Fruit fly (Drosophila melanogaster) whole organism, embryonic: ENCODE measurements around the gene CG17327.

Experiments used
- Atf-2 ChIP-seq: fragments of 200-800 bp; sonication (Bioruptor generic); optimal IDR thresholded peaks from 2 replicates; lab custom pipeline; 2016; ENCODE audit warnings: missing biosample characterization, missing genetic modification characterization
- CG11247 ChIP-seq: fragments of 200-800 bp; sonication (Bioruptor generic); IDR thresholded peaks from 2 replicates; pipeline ENCODE4 v1.3.6; 2022; ENCODE audit warnings: missing biosample characterization, missing genetic modification characterization
- CG11504 ChIP-seq: fragments of 200-800 bp; sonication (Bioruptor generic); optimal IDR thresholded peaks from 3 replicates; lab custom pipeline; 2019; ENCODE audit warnings: missing biosample characterization, mild to moderate bottlenecking, missing genetic modification characterization, moderate library complexity
- CG11696 ChIP-seq: fragments of 200-800 bp; sonication (Bioruptor generic); IDR thresholded peaks from 2 replicates; pipeline ENCODE4 v1.3.6; 2022; ENCODE audit warnings: missing biosample characterization, missing genetic modification characterization
- CG1233 ChIP-seq: fragments of 200-800 bp; sonication (Bioruptor generic); optimal IDR thresholded peaks from 4 replicates; lab custom pipeline; 2018; ENCODE audit warnings: missing biosample characterization, mild to moderate bottlenecking, missing genetic modification characterization
- CG12942 ChIP-seq: fragments of 200-800 bp; sonication (Bioruptor generic); optimal IDR thresholded peaks from 3 replicates; lab custom pipeline; 2016; ENCODE audit warnings: missing biosample characterization, missing genetic modification characterization
- CG13296 ChIP-seq: fragments of 200-800 bp; sonication (Bioruptor generic); optimal IDR thresholded peaks from 3 replicates; lab custom pipeline; 2018; ENCODE audit warnings: missing biosample characterization, mild to moderate bottlenecking, missing genetic modification characterization
- CG16779 ChIP-seq: fragments of 200-800 bp; sonication (Bioruptor generic); IDR thresholded peaks from 2 replicates; pipeline ENCODE4 v1.3.6; 2022; ENCODE audit warnings: missing biosample characterization, missing genetic modification characterization
- CG17912 ChIP-seq: fragments of 200-800 bp; sonication (Bioruptor generic); optimal IDR thresholded peaks from 2 replicates; lab custom pipeline; 2018; ENCODE audit warnings: missing biosample characterization, mild to moderate bottlenecking, missing genetic modification characterization
- CG2202 ChIP-seq: fragments of 200-800 bp; sonication (Bioruptor generic); optimal IDR thresholded peaks from 2 replicates; lab custom pipeline; 2018; ENCODE audit warnings: missing biosample characterization, mild to moderate bottlenecking, missing genetic modification characterization
- CG3281 ChIP-seq: fragments of 200-800 bp; sonication (Bioruptor generic); optimal IDR thresholded peaks from 3 replicates; lab custom pipeline; 2017; ENCODE audit warnings: missing biosample characterization, mild to moderate bottlenecking, missing genetic modification characterization
- CG3838 ChIP-seq: fragments of 200-800 bp; sonication (Bioruptor generic); optimal IDR thresholded peaks from 3 replicates; lab custom pipeline; 2016; ENCODE audit warnings: missing biosample characterization, missing genetic modification characterization
- CG3995 ChIP-seq: fragments of 200-800 bp; sonication (Bioruptor generic); optimal IDR thresholded peaks from 3 replicates; lab custom pipeline; 2016; ENCODE audit warnings: missing biosample characterization, missing genetic modification characterization
- CG4617 ChIP-seq: fragments of 200-800 bp; sonication (Bioruptor generic); optimal IDR thresholded peaks from 3 replicates; lab custom pipeline; 2016; ENCODE audit warnings: missing biosample characterization, missing genetic modification characterization, borderline replicate concordance
- CG4854 ChIP-seq: fragments of 200-800 bp; sonication (Bioruptor generic); optimal IDR thresholded peaks from 2 replicates; lab custom pipeline; 2016; ENCODE audit warnings: missing biosample characterization, missing genetic modification characterization, inconsistent platforms
- CG5953 ChIP-seq: fragments of 200-800 bp; sonication (Bioruptor generic); IDR thresholded peaks from 2 replicates; pipeline ENCODE4 v1.3.6; 2022; ENCODE audit warnings: missing biosample characterization, missing genetic modification characterization
- CG6813 ChIP-seq: fragments of 200-800 bp; sonication (Bioruptor generic); optimal IDR thresholded peaks from 2 replicates; lab custom pipeline; 2017; ENCODE audit warnings: missing biosample characterization, missing genetic modification characterization, mild to moderate bottlenecking, moderate library complexity, missing genetic modification reagents
- CG8359 ChIP-seq: fragments of 200-800 bp; sonication (Bioruptor generic); optimal IDR thresholded peaks from 2 replicates; lab custom pipeline; 2017; ENCODE audit warnings: missing biosample characterization, mild to moderate bottlenecking, missing genetic modification characterization, borderline replicate concordance
- CG9932 ChIP-seq: fragments of 200-800 bp; sonication (Bioruptor generic); IDR thresholded peaks from 2 replicates; pipeline ENCODE4 v1.3.6; 2022; ENCODE audit warnings: missing biosample characterization, missing genetic modification characterization
- Camta ChIP-seq: fragments of 200-800 bp; sonication (Bioruptor generic); optimal IDR thresholded peaks from 2 replicates; lab custom pipeline; 2016; ENCODE audit warnings: missing biosample characterization, missing genetic modification characterization
- Dbx ChIP-seq: fragments of 200-800 bp; sonication (Bioruptor generic); IDR thresholded peaks from 3 replicates; pipeline ENCODE4 v1.3.6; 2022; ENCODE audit warnings: missing biosample characterization, missing genetic modification characterization
- Dip3 ChIP-seq: fragments of 200-800 bp; sonication (Bioruptor generic); optimal IDR thresholded peaks from 3 replicates; lab custom pipeline; 2016; ENCODE audit warnings: missing biosample characterization, missing genetic modification characterization
- Doc2 ChIP-seq: fragments of 200-800 bp; sonication (Bioruptor generic); IDR thresholded peaks from 2 replicates; pipeline ENCODE4 v1.3.6; 2022; ENCODE audit warnings: missing biosample characterization, missing genetic modification characterization
- Mad ChIP-seq: fragments of 200-800 bp; sonication (Bioruptor generic); optimal IDR thresholded peaks from 2 replicates; lab custom pipeline; 2016; ENCODE audit warnings: missing biosample characterization, missing genetic modification characterization
- NC2α ChIP-seq: fragments of 200-800 bp; sonication (Bioruptor generic); optimal IDR thresholded peaks from 2 replicates; lab custom pipeline; 2016; ENCODE audit warnings: missing biosample characterization, missing genetic modification characterization
- Ravus ChIP-seq: fragments of 200-800 bp; sonication (Bioruptor generic); IDR thresholded peaks from 2 replicates; pipeline ENCODE4 v1.3.6; 2022; ENCODE audit warnings: missing biosample characterization, missing genetic modification characterization
- Rfx ChIP-seq: fragments of 200-800 bp; sonication (Bioruptor generic); IDR thresholded peaks from 2 replicates; pipeline ENCODE4 v1.3.6; 2022; ENCODE audit warnings: missing biosample characterization, missing genetic modification characterization
- Spps ChIP-seq: fragments of 200-800 bp; sonication (Bioruptor generic); optimal IDR thresholded peaks from 2 replicates; lab custom pipeline; 2018; ENCODE audit warnings: missing biosample characterization, mild to moderate bottlenecking, missing genetic modification characterization
- Sry-β ChIP-seq: fragments of 200-800 bp; sonication (Bioruptor generic); optimal IDR thresholded peaks from 2 replicates; lab custom pipeline; 2018; ENCODE audit warnings: missing biosample characterization, mild to moderate bottlenecking, missing genetic modification characterization, moderate library complexity
- Stat92E ChIP-seq, 3 experiments: fragments of >200 bp in 2 of 3; fragments of 200-800 bp in 1 of 3; sonication (Bioruptor generic) in 1 of 3; optimal IDR thresholded peaks; 2 replicates each; lab custom pipeline; 2017 to 2019; ENCODE audit warnings: missing biosample characterization in 3 of 3, missing genetic modification characterization in 3 of 3, mild to moderate bottlenecking in 1 of 3, moderate library complexity in 1 of 3
- amos ChIP-seq: fragments of 200-800 bp; sonication (Bioruptor generic); IDR thresholded peaks from 2 replicates; pipeline ENCODE4 v1.3.6; 2022; ENCODE audit warnings: missing biosample characterization, missing genetic modification characterization; ENCODE audit not compliant: partially characterized antibody
- bab2 ChIP-seq: fragments of 200-800 bp; sonication (Bioruptor generic); optimal IDR thresholded peaks from 2 replicates; lab custom pipeline; 2016; ENCODE audit warnings: missing biosample characterization, missing genetic modification characterization
- chif ChIP-seq, 2 experiments: fragments of 200-800 bp; sonication (Bioruptor generic); optimal IDR thresholded peaks; 3 replicates each; lab custom pipeline; 2016; ENCODE audit warnings: missing biosample characterization in 2 of 2, missing genetic modification characterization in 2 of 2
- fd3F ChIP-seq: fragments of 200-800 bp; sonication (Bioruptor generic); optimal IDR thresholded peaks from 2 replicates; lab custom pipeline; 2018; ENCODE audit warnings: missing biosample characterization, mild to moderate bottlenecking, missing genetic modification characterization, moderate library complexity
- fd64A ChIP-seq: fragments of 200-800 bp; sonication (Bioruptor generic); optimal IDR thresholded peaks from 3 replicates; lab custom pipeline; 2018; ENCODE audit warnings: missing biosample characterization, mild to moderate bottlenecking, missing genetic modification characterization
- gce ChIP-seq: fragments of 200-800 bp; sonication (Bioruptor generic); IDR thresholded peaks from 3 replicates; pipeline ENCODE4 v1.3.6; 2022; ENCODE audit warnings: missing biosample characterization, missing genetic modification characterization
- grn ChIP-seq: fragments of 200-800 bp; sonication (Bioruptor generic); optimal IDR thresholded peaks from 3 replicates; lab custom pipeline; 2017; ENCODE audit warnings: missing biosample characterization, missing genetic modification characterization
- her ChIP-seq: fragments of 200-800 bp; sonication (Bioruptor generic); optimal IDR thresholded peaks from 2 replicates; lab custom pipeline; 2016; ENCODE audit warnings: missing biosample characterization, missing genetic modification characterization
- hkb ChIP-seq, 2 experiments: fragments of 200-800 bp in 1 of 2; fragments of >200 bp in 1 of 2; sonication (Bioruptor generic) in 1 of 2; IDR thresholded peaks in 1 of 2; optimal IDR thresholded peaks in 1 of 2; 2 replicates each; pipeline versions ENCODE4 v1.3.6 to Lab custom; 2017 to 2022; ENCODE audit warnings: missing biosample characterization in 1 of 2, missing genetic modification characterization in 1 of 2
- inv ChIP-seq: fragments of 200-800 bp; sonication (Bioruptor generic); IDR thresholded peaks from 2 replicates; pipeline ENCODE4 v1.3.6; 2022; ENCODE audit warnings: missing biosample characterization, missing genetic modification characterization; ENCODE audit not compliant: partially characterized antibody
- jumu ChIP-seq: fragments of 200-800 bp; sonication (Bioruptor generic); optimal IDR thresholded peaks from 3 replicates; lab custom pipeline; 2016; ENCODE audit warnings: missing biosample characterization, missing genetic modification characterization
- org-1 ChIP-seq: fragments of 200-800 bp; sonication (Bioruptor generic); optimal IDR thresholded peaks from 2 replicates; lab custom pipeline; 2017; ENCODE audit warnings: missing biosample characterization, missing genetic modification characterization
- phol ChIP-seq: fragments of 200-800 bp; sonication (Bioruptor generic); optimal IDR thresholded peaks from 3 replicates; lab custom pipeline; 2018; ENCODE audit warnings: missing biosample characterization, mild to moderate bottlenecking, missing genetic modification characterization, moderate library complexity
- run ChIP-seq: fragments of 200-800 bp; sonication (Bioruptor generic); optimal IDR thresholded peaks from 3 replicates; lab custom pipeline; 2018; ENCODE audit warnings: missing biosample characterization, mild to moderate bottlenecking, missing genetic modification characterization
- stwl ChIP-seq: fragments of 200-800 bp; sonication (Bioruptor generic); optimal IDR thresholded peaks from 3 replicates; lab custom pipeline; 2018; ENCODE audit warnings: missing biosample characterization, mild to moderate bottlenecking, missing genetic modification characterization, moderate library complexity
- tup ChIP-seq: fragments of 200-800 bp; sonication (Bioruptor generic); optimal IDR thresholded peaks from 2 replicates; lab custom pipeline; 2016; ENCODE audit warnings: missing biosample characterization, mild to moderate bottlenecking, missing genetic modification characterization, moderate library complexity
- twi ChIP-seq: fragments of 200-800 bp; optimal IDR thresholded peaks from 2 replicates; lab custom pipeline; 2019; ENCODE audit warnings: missing biosample characterization, mild to moderate bottlenecking, missing genetic modification characterization, moderate library complexity
- unc-4 ChIP-seq: fragments of 200-800 bp; sonication (Bioruptor generic); IDR thresholded peaks from 2 replicates; pipeline ENCODE4 v1.3.6; 2022; ENCODE audit warnings: missing biosample characterization, missing genetic modification characterization; ENCODE audit not compliant: partially characterized antibody

CG17327 gene

DNA sequence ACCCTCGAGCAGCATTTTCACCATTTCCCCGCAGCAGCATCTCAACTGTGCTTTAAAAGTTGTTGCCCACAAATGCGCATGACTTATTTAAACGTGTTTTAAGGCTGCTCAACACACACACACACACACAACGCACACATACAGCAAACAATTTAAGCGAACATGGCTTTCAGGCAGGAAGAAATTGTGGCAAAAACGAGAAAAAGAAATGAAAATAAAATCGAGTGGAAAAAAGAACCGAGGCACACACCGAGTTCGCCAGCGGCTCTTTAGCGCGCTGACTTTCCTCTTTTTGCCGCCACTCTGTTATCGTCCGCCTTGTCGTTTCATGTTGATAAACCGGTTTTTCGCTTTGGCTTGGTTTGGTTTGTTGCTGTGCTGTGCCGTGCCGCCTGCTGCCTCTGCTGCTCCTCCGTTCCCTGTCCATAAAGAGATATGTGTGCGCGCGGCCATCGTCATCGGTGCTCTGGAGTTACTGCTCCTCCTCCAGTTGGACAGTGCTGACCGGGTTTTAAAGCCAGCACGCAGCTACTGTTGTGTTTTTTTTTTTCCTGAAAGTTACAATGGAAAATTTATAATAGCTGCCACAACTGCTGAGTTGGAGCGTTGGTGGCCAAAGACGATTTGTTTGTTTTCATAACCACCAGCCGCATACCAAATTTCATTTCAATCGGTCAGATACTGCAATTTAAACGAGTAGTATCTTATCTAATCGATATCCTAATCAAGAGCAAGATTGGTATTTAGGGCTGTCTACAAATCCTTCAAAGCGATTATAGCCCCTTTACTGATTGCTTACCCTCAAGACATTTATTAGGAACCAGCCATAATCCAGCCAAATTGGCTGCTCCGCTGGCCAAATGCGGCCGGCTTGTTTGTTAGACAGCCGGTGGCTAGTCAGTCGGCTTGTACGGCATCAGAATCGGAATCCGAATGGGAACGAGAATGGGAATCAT is 18.6 kb upstream of the CG17327 start (continued):
- TF ChIP-seq CG12942 (GFP tag; lab: Kevin White, UChicago) = no peak
- no peak for TF ChIP-seq Doc2 (GFP tag; lab: Robert Waterston, UW)
- TF ChIP-seq CG6813 (GFP tag; lab: Kevin White, UChicago) = no peak
- 0 out of 2 replicates have a peak, but pooled peaks have one; percentile 3 for TF ChIP-seq CG9932 (GFP tag; lab: Robert Waterston, UW)
- no peak for TF ChIP-seq CG11504
- TF ChIP-seq Dip3 (GFP tag; lab: Kevin White, UChicago) = no peak
- no peak for TF ChIP-seq jumu (GFP tag; lab: Kevin White, UChicago)
- TF ChIP-seq Dbx (GFP tag; lab: Robert Waterston, UW) = peak; percentile 29; the same call in 1 of the 3 replicates
- no peak for TF ChIP-seq twi (tag; lab: Kevin White, UChicago)
- TF ChIP-seq chif (GFP tag; optimal IDR thresholded peaks at IDR 0.05; lab: Kevin White, UChicago) = peak in 1 of 2 experiments; percentile 27
- TF ChIP-seq Spps (tag; lab: Kevin White, UChicago) = no peak
- peak; percentile 16 for TF ChIP-seq CG3281 (GFP tag; lab: Kevin White, UChicago)
- TF ChIP-seq CG3995 (GFP tag; lab: Kevin White, UChicago) = no peak
- no peak for TF ChIP-seq fd3F (GFP tag; lab: Kevin White, UChicago)
- peak; percentile 91 for TF ChIP-seq Sry-β
- TF ChIP-seq CG2202 (tag; lab: Kevin White, UChicago) = no peak
- TF ChIP-seq CG13296 = no peak
- TF ChIP-seq org-1 (GFP tag; lab: Kevin White, UChicago) = no peak
- TF ChIP-seq CG3838 (GFP tag; lab: Kevin White, UChicago) = peak; percentile 3
- TF ChIP-seq her (GFP tag; lab: Kevin White, UChicago) = no peak
- no peak for TF ChIP-seq amos (GFP tag; lab: Robert Waterston, UW)
- no peak for TF ChIP-seq Atf-2 (GFP tag; lab: Kevin White, UChicago)
- TF ChIP-seq CG11247 = no peak
- TF ChIP-seq CG11696 (GFP tag; lab: Robert Waterston, UW) = no peak
- TF ChIP-seq inv (GFP tag; lab: Robert Waterston, UW) = no peak
- TF ChIP-seq CG8359 (GFP tag; lab: Kevin White, UChicago) = no peak
- TF ChIP-seq phol (tag; lab: Kevin White, UChicago) = no peak
- TF ChIP-seq run = no peak
- no peak for TF ChIP-seq tup (GFP tag; lab: Kevin White, UChicago)
- no peak for TF ChIP-seq unc-4 (GFP tag; lab: Robert Waterston, UW)
- TF ChIP-seq bab2 (GFP tag; lab: Kevin White, UChicago) = no peak
- TF ChIP-seq Rfx (GFP tag; lab: Robert Waterston, UW) = no peak
- TF ChIP-seq stwl (tag; lab: Kevin White, UChicago) = no peak
- no peak for TF ChIP-seq NC2α
- TF ChIP-seq Ravus = no peak
- TF ChIP-seq CG5953 (GFP tag; lab: Robert Waterston, UW) = no peak
- no peak for TF ChIP-seq gce (GFP tag; lab: Robert Waterston, UW)
- peak; percentile 88 for TF ChIP-seq grn
- no peak for TF ChIP-seq hkb (optimal IDR thresholded peaks at IDR 0.05; lab: Kevin White, UChicago)
- no peak for TF ChIP-seq hkb (GFP tag; IDR thresholded peaks at IDR 0.05; lab: Robert Waterston, UW)
- TF ChIP-seq CG17912 (GFP tag; lab: Kevin White, UChicago) = no peak
- TF ChIP-seq Mad (GFP tag; lab: Kevin White, UChicago) = no peak
- no peak for TF ChIP-seq Camta (GFP tag; lab: Kevin White, UChicago)
- TF ChIP-seq CG4617 (GFP tag; lab: Kevin White, UChicago) = no peak
- peak; percentile 23 for TF ChIP-seq CG1233
- TF ChIP-seq fd64A (GFP tag; lab: Kevin White, UChicago) = no peak
- peak in 1 of 3 experiments; percentile 38 for TF ChIP-seq Stat92E (GFP tag; optimal IDR thresholded peaks at IDR 0.05; lab: Kevin White, UChicago)
- TF ChIP-seq CG16779 (GFP tag; lab: Robert Waterston, UW) = no peak
- no peak for TF ChIP-seq CG4854 (GFP tag; lab: Kevin White, UChicago)
